Fruit fly (Drosophila melanogaster) whole organism, wandering third instar larva: Measurements from ENCODE around the gene Fancl.

ENCODE experiments used
- CG9705 ChIP-seq: fragments of 200-800 bp; sonication (Bioruptor generic); optimal IDR thresholded peaks from 2 replicates; lab custom pipeline; 2018; ENCODE audit warnings: missing biosample characterization, mild to moderate bottlenecking, missing genetic modification characterization
- Dfd ChIP-seq: fragments of >200 bp; optimal IDR thresholded peaks from 2 replicates; lab custom pipeline; 2017; ENCODE audit warnings: missing biosample characterization, missing genetic modification characterization
- GATAd ChIP-seq: sonication (Bioruptor generic); optimal IDR thresholded peaks from 2 replicates; lab custom pipeline; 2016; ENCODE audit warnings: missing biosample characterization, missing genetic modification characterization
- Myc ChIP-seq: fragments of >200 bp; optimal IDR thresholded peaks from 2 replicates; lab custom pipeline; 2017
- OdsH ChIP-seq: fragments of 200-800 bp; sonication (Bioruptor generic); optimal IDR thresholded peaks from 2 replicates; lab custom pipeline; 2016; ENCODE audit warnings: missing biosample characterization, mild to moderate bottlenecking, missing genetic modification characterization
- dl ChIP-seq, 2 experiments: fragments of 175-275, 200-275 bp in 1 of 2; fragments of 200-275 bp in 1 of 2; sonication (Bioruptor generic); optimal IDR thresholded peaks; lab custom pipeline; 2018; ENCODE audit warnings: mild to moderate bottlenecking in 2 of 2, missing biosample characterization in 2 of 2, missing genetic modification characterization in 2 of 2, moderate library complexity in 2 of 2; ENCODE audit not compliant: partially characterized antibody in 2 of 2, insufficient read depth in 1 of 2
- dmrt93B ChIP-seq: fragments of 200-800 bp; sonication (Bioruptor generic); optimal IDR thresholded peaks from 2 replicates; lab custom pipeline; 2018; ENCODE audit warnings: missing biosample characterization, mild to moderate bottlenecking, missing genetic modification characterization
- foxo ChIP-seq, 2 experiments: fragments of 200-800 bp; sonication (Bioruptor generic); optimal IDR thresholded peaks; 2 replicates in 1 of 2; 3 replicates in 1 of 2; lab custom pipeline; 2016 to 2017; ENCODE audit warnings: missing biosample characterization in 2 of 2, missing genetic modification characterization in 2 of 2
- fru ChIP-seq: fragments of 200-800 bp; sonication (Bioruptor generic); optimal IDR thresholded peaks from 3 replicates; lab custom pipeline; 2016; ENCODE audit warnings: missing biosample characterization, mild to moderate bottlenecking, missing genetic modification characterization
- h ChIP-seq: fragments of 200-800 bp; sonication (Bioruptor generic); optimal IDR thresholded peaks from 3 replicates; lab custom pipeline; 2016; ENCODE audit warnings: missing biosample characterization, mild to moderate bottlenecking, missing genetic modification characterization
- pan ChIP-seq: fragments of >200 bp; optimal IDR thresholded peaks from 2 replicates; lab custom pipeline; 2017
- psq ChIP-seq: fragments of 200-800 bp; sonication (Bioruptor generic); optimal IDR thresholded peaks from 3 replicates; lab custom pipeline; 2017; ENCODE audit warnings: missing biosample characterization, mild to moderate bottlenecking, missing genetic modification characterization, moderate library complexity
- tai ChIP-seq: sonication (Bioruptor generic); optimal IDR thresholded peaks from 2 replicates; lab custom pipeline; 2016; ENCODE audit warnings: missing biosample characterization, missing genetic modification characterization
- usp ChIP-seq: fragments of >200 bp; optimal IDR thresholded peaks from 2 replicates; lab custom pipeline; 2017; ENCODE audit warnings: missing biosample characterization, missing genetic modification characterization

- TF ChIP-seq pan (lab: Kevin White, UChicago) (no peak), Myc (no peak), foxo (GFP tag; optimal IDR thresholded peaks at IDR 0.05; lab: Kevin White, UChicago) (no peak), fru (GFP tag; lab: Kevin White, UChicago) (no peak), dmrt93B (GFP tag; lab: Kevin White, UChicago) (no peak), h (no peak), psq (GFP tag; lab: Kevin White, UChicago) (no peak), tai (GFP tag; lab: Kevin White, UChicago) (no peak), OdsH (GFP tag; lab: Kevin White, UChicago) (no peak), usp (GFP tag; lab: Kevin White, UChicago) (no peak), dl (GFP tag; optimal IDR thresholded peaks at IDR 0.05; lab: Kevin White, UChicago; ENCODE audit: insufficient read depth in 1 of 2, partially characterized antibody in 2 of 2) (no peak), Dfd (GFP tag; lab: Kevin White, UChicago) (no peak), GATAd (GFP tag; lab: Kevin White, UChicago) (no peak), CG9705 (GFP tag; lab: Kevin White, UChicago) (no peak)
Observed at dm6 chr3R:10045343-10045742, 7.3 kb downstream of the Fancl start, which contains the start of the genes CG11722 and mtTFB2.
